Fruit fly (Drosophila melanogaster): ENCODE measurements around the gene CG42322.

Gene CG42322

dm6 chr3R:20762175-20762795, 22.4 kb downstream of the CG42322 start, which contains the start of gene CG31195 (continued):
- no peak for TF ChIP-seq Hr51 (GFP tag; optimal IDR thresholded peaks at IDR 0.05)
- TF ChIP-seq CG31365 (tag; optimal IDR thresholded peaks at IDR 0.05): peak; percentile 64
- TF ChIP-seq CG14710 (tag; optimal IDR thresholded peaks at IDR 0.05): peak; percentile 61
- peak; percentile 22 for TF ChIP-seq Lhr (GFP tag; optimal IDR thresholded peaks at IDR 0.05)
- TF ChIP-seq pzg (GFP tag; optimal IDR thresholded peaks at IDR 0.05): peak; percentile 32
- TF ChIP-seq row (GFP tag; IDR thresholded peaks at IDR 0.05): peak; percentile 58
- no peak for TF ChIP-seq pb (GFP tag; optimal IDR thresholded peaks at IDR 0.05)
- peak; percentile 84 for TF ChIP-seq CG13287 (GFP tag; IDR thresholded peaks at IDR 0.05; ENCODE audit: partially characterized antibody)
- no peak for TF ChIP-seq CG8944 (GFP tag; optimal IDR thresholded peaks at IDR 0.05)
- no peak for TF ChIP-seq tll (GFP tag; optimal IDR thresholded peaks at IDR 0.05)
- TF ChIP-seq CG12391 (tag; optimal IDR thresholded peaks at IDR 0.05): peak; percentile 37
- peak; percentile 49 for TF ChIP-seq MBD-R2 (GFP tag; IDR thresholded peaks at IDR 0.05)
- no peak for TF ChIP-seq gcm (GFP tag; optimal IDR thresholded peaks at IDR 0.05)
- TF ChIP-seq CG4424 (GFP tag; optimal IDR thresholded peaks at IDR 0.05): peak; percentile 9
- TF ChIP-seq klu (GFP tag; IDR thresholded peaks at IDR 0.05): no peak
- TF ChIP-seq CG13624 (GFP tag; optimal IDR thresholded peaks at IDR 0.05): peak; percentile 17
- no peak for TF ChIP-seq disco-r (GFP tag; optimal IDR thresholded peaks at IDR 0.05)
- TF ChIP-seq nerfin-1 (tag; optimal IDR thresholded peaks at IDR 0.05): peak; percentile 59
- peak; percentile 77 for TF ChIP-seq bbx (GFP tag; IDR thresholded peaks at IDR 0.05; ENCODE audit: partially characterized antibody)
- no peak for TF ChIP-seq ham (GFP tag; IDR thresholded peaks at IDR 0.05)
- TF ChIP-seq Opbp (GFP tag; IDR thresholded peaks at IDR 0.05; ENCODE audit: partially characterized antibody): peak; percentile 71
- TF ChIP-seq dmrt11E (tag; optimal IDR thresholded peaks at IDR 0.05): peak; percentile 12
- no peak for TF ChIP-seq Stat92E (GFP tag; optimal IDR thresholded peaks at IDR 0.05)
- peak; percentile 84 for TF ChIP-seq trem (tag; optimal IDR thresholded peaks at IDR 0.05)
- 0 out of 3 replicates have a peak, but pooled peaks have one; percentile 18 for TF ChIP-seq CG34422 (GFP tag; IDR thresholded peaks at IDR 0.05)
- TF ChIP-seq Dref (GFP tag; IDR thresholded peaks at IDR 0.05): peak; percentile 65
- peak; percentile 36 for TF ChIP-seq phol (tag; optimal IDR thresholded peaks at IDR 0.05)
- TF ChIP-seq hb (GFP tag; IDR thresholded peaks at IDR 0.05; ENCODE audit: partially characterized antibody): peak; percentile 62; the same call in 2 of the 3 replicates
- no peak for TF ChIP-seq CG7372 (GFP tag; IDR thresholded peaks at IDR 0.05)
- peak; percentile 64 for TF ChIP-seq vnd (GFP tag; IDR thresholded peaks at IDR 0.05; ENCODE audit: partially characterized antibody)
- no peak for TF ChIP-seq Camta (GFP tag; optimal IDR thresholded peaks at IDR 0.05)
- no peak for TF ChIP-seq cwo (GFP tag; optimal IDR thresholded peaks at IDR 0.05)
- peak; percentile 75 for TF ChIP-seq sna (GFP tag; IDR thresholded peaks at IDR 0.05; ENCODE audit: partially characterized antibody)
- peak; percentile 88 for TF ChIP-seq Scr (GFP tag; IDR thresholded peaks at IDR 0.05; ENCODE audit: partially characterized antibody)
- peak; percentile 67 for TF ChIP-seq Bgb (GFP tag; IDR thresholded peaks at IDR 0.05; ENCODE audit: partially characterized antibody)
- TF ChIP-seq MESR4 (GFP tag; optimal IDR thresholded peaks at IDR 0.05): peak; percentile 86
- no peak for TF ChIP-seq zfh2 (GFP tag; optimal IDR thresholded peaks at IDR 0.05)
- peak; percentile 9 for TF ChIP-seq tin (GFP tag; optimal IDR thresholded peaks at IDR 0.05)
- peak; percentile 8 for TF ChIP-seq Med (GFP tag)
- peak; percentile 79 for TF ChIP-seq Doc3 (GFP tag; IDR thresholded peaks at IDR 0.05; ENCODE audit: partially characterized antibody)
- TF ChIP-seq az2 (GFP tag; optimal IDR thresholded peaks at IDR 0.05): peak; percentile 22
- peak; percentile 90 for TF ChIP-seq CG10267 (tag; optimal IDR thresholded peaks at IDR 0.05)
- TF ChIP-seq danr (GFP tag; IDR thresholded peaks at IDR 0.05): no peak
- no peak for TF ChIP-seq D (optimal IDR thresholded peaks at IDR 0.05)
- no peak for TF ChIP-seq D (GFP tag; optimal IDR thresholded peaks at IDR 0.05)
- peak; percentile 59 for TF ChIP-seq nmo (GFP tag; optimal IDR thresholded peaks at IDR 0.05)
- TF ChIP-seq CG15514 (GFP tag; optimal IDR thresholded peaks at IDR 0.05): peak; percentile 57
- TF ChIP-seq amos (GFP tag; IDR thresholded peaks at IDR 0.05; ENCODE audit: partially characterized antibody): peak; percentile 74

Data from whole organism, embryonic.